Fruit fly (Drosophila melanogaster) whole organism, embryonic: ENCODE data around the gene BBIP1.

Source experiments
- Atf3 ChIP-seq: fragments of 200-800 bp; sonication (Bioruptor generic); optimal IDR thresholded peaks from 3 replicates; lab custom pipeline; 2016; ENCODE audit warnings: missing biosample characterization, missing genetic modification characterization
- Atf6 ChIP-seq: fragments of 200-800 bp; sonication (Bioruptor generic); IDR thresholded peaks from 2 replicates; pipeline ENCODE4 v1.3.6; 2022; ENCODE audit warnings: missing biosample characterization, missing genetic modification characterization
- Bteb2 ChIP-seq: fragments of 200-800 bp; sonication (Bioruptor generic); optimal IDR thresholded peaks from 2 replicates; lab custom pipeline; 2016; ENCODE audit warnings: missing biosample characterization, missing genetic modification characterization
- CG10147 ChIP-seq: fragments of 200-800 bp; sonication (Bioruptor generic); optimal IDR thresholded peaks from 2 replicates; lab custom pipeline; 2019; ENCODE audit warnings: missing biosample characterization, mild to moderate bottlenecking, missing genetic modification characterization, moderate library complexity
- CG11085 ChIP-seq: fragments of 200-800 bp; sonication (Bioruptor generic); IDR thresholded peaks from 2 replicates; pipeline ENCODE4 v1.3.6; 2022; ENCODE audit warnings: missing biosample characterization, missing genetic modification characterization
- CG11695 ChIP-seq: fragments of 200-800 bp; sonication (Bioruptor generic); IDR thresholded peaks from 3 replicates; pipeline ENCODE4 v1.3.6; 2022; ENCODE audit warnings: missing biosample characterization, missing genetic modification characterization
- CG12236 ChIP-seq: fragments of 200-800 bp; sonication (Bioruptor generic); optimal IDR thresholded peaks from 2 replicates; lab custom pipeline; 2016; ENCODE audit warnings: missing biosample characterization, missing genetic modification characterization
- CG12299 ChIP-seq: fragments of 200-800 bp; sonication (Bioruptor generic); optimal IDR thresholded peaks from 2 replicates; lab custom pipeline; 2018; ENCODE audit warnings: missing biosample characterization, mild to moderate bottlenecking, missing genetic modification characterization
- CG12391 ChIP-seq: fragments of 200-800 bp; sonication (Bioruptor generic); optimal IDR thresholded peaks from 3 replicates; lab custom pipeline; 2018; ENCODE audit warnings: missing biosample characterization, mild to moderate bottlenecking, missing genetic modification characterization, moderate library complexity
- CG12769 ChIP-seq: fragments of 200-800 bp; sonication (Bioruptor generic); optimal IDR thresholded peaks from 2 replicates; lab custom pipeline; 2019; ENCODE audit warnings: missing biosample characterization, mild to moderate bottlenecking, missing genetic modification characterization, moderate library complexity
- CG13123 ChIP-seq: fragments of 200-800 bp; sonication (Bioruptor generic); optimal IDR thresholded peaks from 2 replicates; lab custom pipeline; 2016; ENCODE audit warnings: missing biosample characterization, missing genetic modification characterization
- CG15514 ChIP-seq: fragments of 200-800 bp; sonication (Bioruptor generic); optimal IDR thresholded peaks from 3 replicates; lab custom pipeline; 2017; ENCODE audit warnings: missing biosample characterization, missing genetic modification characterization, mild to moderate bottlenecking, moderate library complexity, missing genetic modification reagents
- CG17912 ChIP-seq: fragments of 200-800 bp; sonication (Bioruptor generic); optimal IDR thresholded peaks from 2 replicates; lab custom pipeline; 2018; ENCODE audit warnings: missing biosample characterization, mild to moderate bottlenecking, missing genetic modification characterization
- CG2116 ChIP-seq: fragments of 200-800 bp; sonication (Bioruptor generic); optimal IDR thresholded peaks from 3 replicates; lab custom pipeline; 2018; ENCODE audit warnings: missing biosample characterization, mild to moderate bottlenecking, missing genetic modification characterization
- CG2199 ChIP-seq: fragments of 200-800 bp; sonication (Bioruptor generic); IDR thresholded peaks from 3 replicates; pipeline ENCODE4 v1.3.6; 2022; ENCODE audit warnings: missing biosample characterization, missing genetic modification characterization
- CG30020 ChIP-seq: fragments of 200-800 bp; optimal IDR thresholded peaks from 2 replicates; lab custom pipeline; 2019; ENCODE audit warnings: missing biosample characterization, mild to moderate bottlenecking, missing genetic modification characterization, moderate library complexity
- CG31365 ChIP-seq: fragments of 200-800 bp; sonication (Bioruptor generic); optimal IDR thresholded peaks from 2 replicates; lab custom pipeline; 2018; ENCODE audit warnings: missing biosample characterization, mild to moderate bottlenecking, missing genetic modification characterization
- CG34376 ChIP-seq: fragments of 200-800 bp; sonication (Bioruptor generic); optimal IDR thresholded peaks from 2 replicates; lab custom pipeline; 2018; ENCODE audit warnings: missing biosample characterization, mild to moderate bottlenecking, missing genetic modification characterization
- CG4328 ChIP-seq: fragments of 200-800 bp; sonication (Bioruptor generic); optimal IDR thresholded peaks from 3 replicates; lab custom pipeline; 2017; ENCODE audit warnings: missing biosample characterization, missing genetic modification reagents, missing genetic modification characterization
- CG4404 ChIP-seq: fragments of 200-800 bp; sonication (Bioruptor generic); IDR thresholded peaks from 2 replicates; pipeline ENCODE4 v1.3.6; 2022; ENCODE audit warnings: missing biosample characterization, missing genetic modification characterization
- CG6272 ChIP-seq: fragments of 200-800 bp; sonication (Bioruptor generic); IDR thresholded peaks from 2 replicates; pipeline ENCODE4 v1.3.6; 2022; ENCODE audit warnings: missing biosample characterization, missing genetic modification characterization
- CG7839 ChIP-seq: fragments of 200-800 bp; sonication (Bioruptor generic); optimal IDR thresholded peaks from 3 replicates; lab custom pipeline; 2018; ENCODE audit warnings: missing biosample characterization, mild to moderate bottlenecking, missing genetic modification characterization, moderate library complexity
- CG8089 ChIP-seq: fragments of 200-800 bp; sonication (Bioruptor generic); optimal IDR thresholded peaks from 3 replicates; lab custom pipeline; 2016; ENCODE audit warnings: missing biosample characterization, missing genetic modification characterization
- CG8924 ChIP-seq: fragments of 200-800 bp; optimal IDR thresholded peaks from 3 replicates; lab custom pipeline; 2019; ENCODE audit warnings: missing biosample characterization, mild to moderate bottlenecking, missing genetic modification characterization, moderate library complexity
- CG8944 ChIP-seq: fragments of 200-800 bp; sonication (Bioruptor generic); optimal IDR thresholded peaks from 3 replicates; lab custom pipeline; 2016; ENCODE audit warnings: missing biosample characterization, missing genetic modification characterization
- CG9727 ChIP-seq: fragments of 200-800 bp; sonication (Bioruptor generic); optimal IDR thresholded peaks from 3 replicates; lab custom pipeline; 2017; ENCODE audit warnings: missing biosample characterization, mild to moderate bottlenecking, missing genetic modification characterization
- CkIIα-i1 ChIP-seq: fragments of 200-800 bp; sonication (Bioruptor generic); IDR thresholded peaks from 2 replicates; pipeline ENCODE4 v1.3.6; 2022; ENCODE audit warnings: missing biosample characterization, missing genetic modification characterization
- HLHmδ ChIP-seq: fragments of 200-800 bp; sonication (Bioruptor generic); optimal IDR thresholded peaks from 2 replicates; lab custom pipeline; 2018; ENCODE audit warnings: missing biosample characterization, mild to moderate bottlenecking, missing genetic modification characterization, moderate library complexity
- Hey ChIP-seq: fragments of 200-800 bp; sonication (Bioruptor generic); optimal IDR thresholded peaks from 3 replicates; lab custom pipeline; 2018; ENCODE audit warnings: missing biosample characterization, mild to moderate bottlenecking, missing genetic modification characterization
- Hmr ChIP-seq: fragments of 200-800 bp; sonication (Bioruptor generic); optimal IDR thresholded peaks from 3 replicates; lab custom pipeline; 2017; ENCODE audit warnings: mild to moderate bottlenecking, missing biosample characterization, missing genetic modification reagents, missing genetic modification characterization
- Hr3 ChIP-seq: fragments of 200-800 bp; sonication (Bioruptor generic); optimal IDR thresholded peaks from 3 replicates; lab custom pipeline; 2016; ENCODE audit warnings: missing biosample characterization, missing genetic modification characterization
- Hsf ChIP-seq: fragments of 200-800 bp; sonication (Bioruptor generic); optimal IDR thresholded peaks from 3 replicates; lab custom pipeline; 2016; ENCODE audit warnings: missing biosample characterization, missing genetic modification characterization
- Oli ChIP-seq: fragments of 200-800 bp; sonication (Bioruptor generic); optimal IDR thresholded peaks from 2 replicates; lab custom pipeline; 2018; ENCODE audit warnings: missing biosample characterization, mild to moderate bottlenecking, missing genetic modification characterization, moderate library complexity
- Optix ChIP-seq: fragments of 200-800 bp; sonication (Bioruptor generic); IDR thresholded peaks from 3 replicates; pipeline ENCODE4 v1.3.6; 2022; ENCODE audit warnings: missing biosample characterization, missing genetic modification characterization
- Ravus ChIP-seq: fragments of 200-800 bp; sonication (Bioruptor generic); IDR thresholded peaks from 2 replicates; pipeline ENCODE4 v1.3.6; 2022; ENCODE audit warnings: missing biosample characterization, missing genetic modification characterization
- Six4 ChIP-seq: fragments of 200-800 bp; sonication (Bioruptor generic); optimal IDR thresholded peaks from 2 replicates; lab custom pipeline; 2016; ENCODE audit warnings: missing biosample characterization, missing genetic modification characterization
- ac ChIP-seq: fragments of 200-800 bp; sonication (Bioruptor generic); optimal IDR thresholded peaks from 3 replicates; lab custom pipeline; 2017; ENCODE audit warnings: missing biosample characterization, mild to moderate bottlenecking, missing genetic modification characterization
- chn ChIP-seq: fragments of 200-800 bp; sonication (Bioruptor generic); optimal IDR thresholded peaks from 2 replicates; lab custom pipeline; 2016; ENCODE audit warnings: missing biosample characterization, missing genetic modification characterization
- dpn ChIP-seq, 2 experiments: fragments of 200-800 bp; sonication (Bioruptor generic); optimal IDR thresholded peaks; 3 replicates each; lab custom pipeline; 2016; ENCODE audit warnings: missing biosample characterization in 2 of 2, missing genetic modification characterization in 2 of 2
- ftz-f1 ChIP-seq: fragments of 200-800 bp; sonication (Bioruptor generic); optimal IDR thresholded peaks from 2 replicates; lab custom pipeline; 2016; ENCODE audit warnings: missing biosample characterization, missing genetic modification characterization
- grau ChIP-seq: fragments of 200-800 bp; optimal IDR thresholded peaks from 3 replicates; lab custom pipeline; 2019; ENCODE audit warnings: missing biosample characterization, mild to moderate bottlenecking, missing genetic modification characterization, moderate library complexity
- gro ChIP-seq: fragments of 200-800 bp; sonication (Bioruptor generic); optimal IDR thresholded peaks from 2 replicates; lab custom pipeline; 2016; ENCODE audit warnings: missing biosample characterization, missing genetic modification characterization
- gsb ChIP-seq: fragments of 200-800 bp; sonication (Bioruptor generic); IDR thresholded peaks from 2 replicates; pipeline ENCODE4 v1.3.6; 2022; ENCODE audit warnings: missing biosample characterization, missing genetic modification characterization
- hb ChIP-seq: fragments of 200-800 bp; sonication (Bioruptor generic); IDR thresholded peaks from 3 replicates; pipeline ENCODE4 v1.3.6; 2022; ENCODE audit warnings: missing biosample characterization, missing genetic modification characterization; ENCODE audit not compliant: partially characterized antibody
- hkb ChIP-seq, 2 experiments: fragments of 200-800 bp in 1 of 2; fragments of >200 bp in 1 of 2; sonication (Bioruptor generic) in 1 of 2; IDR thresholded peaks in 1 of 2; optimal IDR thresholded peaks in 1 of 2; 2 replicates each; pipeline versions ENCODE4 v1.3.6 to Lab custom; 2017 to 2022; ENCODE audit warnings: missing biosample characterization in 1 of 2, missing genetic modification characterization in 1 of 2
- lab ChIP-seq: fragments of 200-800 bp; sonication (Bioruptor generic); optimal IDR thresholded peaks from 3 replicates; lab custom pipeline; 2017; ENCODE audit warnings: missing biosample characterization, missing genetic modification characterization, mild to moderate bottlenecking, moderate library complexity, missing genetic modification reagents
- luna ChIP-seq: fragments of 200-800 bp; sonication (Bioruptor generic); optimal IDR thresholded peaks from 2 replicates; lab custom pipeline; 2016; ENCODE audit warnings: missing biosample characterization, missing genetic modification characterization
- sd ChIP-seq: fragments of 200-800 bp; sonication (Bioruptor generic); optimal IDR thresholded peaks from 3 replicates; lab custom pipeline; 2018; ENCODE audit warnings: missing biosample characterization, mild to moderate bottlenecking, missing genetic modification characterization, moderate library complexity
- slbo ChIP-seq: fragments of 200-800 bp; sonication (Bioruptor generic); IDR thresholded peaks from 2 replicates; pipeline ENCODE4 v1.3.6; 2022; ENCODE audit warnings: missing biosample characterization, missing genetic modification characterization
- usp ChIP-seq: fragments of >200 bp; optimal IDR thresholded peaks from 2 replicates; lab custom pipeline; 2017; ENCODE audit warnings: missing biosample characterization, missing genetic modification characterization
- yki ChIP-seq: fragments of >200 bp; optimal IDR thresholded peaks from 3 replicates; lab custom pipeline; 2018

Gene BBIP1

dm6 chr3R:9436358-9436972, 32.3 kb downstream of the BBIP1 start (continued):
- peak; percentile 78 for TF ChIP-seq CG12769 (tag; lab: Kevin White, UChicago)
- TF ChIP-seq luna (GFP tag; lab: Kevin White, UChicago): no peak
- TF ChIP-seq dpn (GFP tag; optimal IDR thresholded peaks at IDR 0.05; lab: Kevin White, UChicago): no peak
- no peak for TF ChIP-seq CG4328
- 0 out of 2 replicates have a peak, but pooled peaks have one; percentile 20 for TF ChIP-seq Atf6 (GFP tag; lab: Robert Waterston, UW)
- TF ChIP-seq sd (tag; lab: Kevin White, UChicago): peak; percentile 87
- no peak for TF ChIP-seq Atf3
- TF ChIP-seq ftz-f1: peak; percentile 74
- no peak for TF ChIP-seq CG11085 (GFP tag; lab: Robert Waterston, UW)
- no peak for TF ChIP-seq grau (tag; lab: Kevin White, UChicago)
- no peak; the same call in 1 of the 2 replicates for TF ChIP-seq Ravus
- TF ChIP-seq CG11695: 0 out of 3 replicates have a peak, but pooled peaks have one; percentile 12
- no peak for TF ChIP-seq HLHmδ (GFP tag; lab: Kevin White, UChicago)
- TF ChIP-seq CG34376 (GFP tag; lab: Kevin White, UChicago): peak; percentile 92
- TF ChIP-seq Six4 (GFP tag; lab: Kevin White, UChicago): no peak
- TF ChIP-seq CG7839 (tag; lab: Kevin White, UChicago): no peak
- TF ChIP-seq slbo (GFP tag; lab: Robert Waterston, UW): 0 out of 2 replicates have a peak, but pooled peaks have one; percentile 25
- TF ChIP-seq chn: no peak
- TF ChIP-seq Hsf (GFP tag; lab: Kevin White, UChicago): no peak
- TF ChIP-seq Hey: peak; percentile 24
- no peak for TF ChIP-seq CG8924 (tag; lab: Kevin White, UChicago)
- TF ChIP-seq CG2199 (GFP tag; lab: Robert Waterston, UW): no peak
- TF ChIP-seq CG12391 (tag; lab: Kevin White, UChicago): no peak
- no peak for TF ChIP-seq usp (GFP tag; lab: Kevin White, UChicago)
- TF ChIP-seq gsb: no peak
- no peak for TF ChIP-seq hkb (optimal IDR thresholded peaks at IDR 0.05; lab: Kevin White, UChicago)
- TF ChIP-seq hkb (GFP tag; IDR thresholded peaks at IDR 0.05; lab: Robert Waterston, UW): no peak
- no peak for TF ChIP-seq CG31365
- no peak for TF ChIP-seq CG10147 (GFP tag; lab: Kevin White, UChicago)
- TF ChIP-seq Hr3 (GFP tag; lab: Kevin White, UChicago): no peak
- no peak for TF ChIP-seq Hmr (GFP tag; lab: Kevin White, UChicago)
- no peak for TF ChIP-seq CG12236 (GFP tag; lab: Kevin White, UChicago)
- TF ChIP-seq CkIIα-i1 (GFP tag; lab: Robert Waterston, UW): no peak
- TF ChIP-seq CG4404 (GFP tag; lab: Robert Waterston, UW): no peak
- peak; percentile 42 for TF ChIP-seq gro
- TF ChIP-seq lab (GFP tag; lab: Kevin White, UChicago): peak; percentile 16
- no peak for TF ChIP-seq CG12299 (tag; lab: Kevin White, UChicago)
- TF ChIP-seq Bteb2 (GFP tag; lab: Kevin White, UChicago): no peak
- TF ChIP-seq Oli (tag; lab: Kevin White, UChicago): no peak
- TF ChIP-seq Optix (GFP tag; lab: Robert Waterston, UW): no peak
- no peak for TF ChIP-seq CG30020 (tag; lab: Kevin White, UChicago)
- TF ChIP-seq CG6272 (GFP tag; lab: Robert Waterston, UW): no peak
- TF ChIP-seq CG17912 (GFP tag; lab: Kevin White, UChicago): no peak
- TF ChIP-seq CG8944 (GFP tag; lab: Kevin White, UChicago): no peak
- peak; percentile 28 for TF ChIP-seq CG15514
- no peak for TF ChIP-seq CG2116 (GFP tag; lab: Kevin White, UChicago)
- no peak for TF ChIP-seq ac (GFP tag; lab: Kevin White, UChicago)
- no peak for TF ChIP-seq CG9727 (GFP tag; lab: Kevin White, UChicago)
- no peak for TF ChIP-seq CG13123 (GFP tag; lab: Kevin White, UChicago)
- no peak for TF ChIP-seq hb (GFP tag; lab: Robert Waterston, UW)
- peak; percentile 24 for TF ChIP-seq yki (lab: Kevin White, UChicago)
- TF ChIP-seq CG8089 (GFP tag; lab: Kevin White, UChicago): no peak
